Worm (Caenorhabditis elegans) whole organism, L2 larva: Measurements from ENCODE around the gene Y53F4B.23.

Source experiments
- ceh-82 ChIP-seq: fragments of 150-350 bp; optimal IDR thresholded peaks from 2 replicates; lab custom pipeline; 2014; ENCODE audit warnings: missing biosample characterization, missing genetic modification characterization
- elt-1 ChIP-seq: fragments of 150-350 bp; optimal IDR thresholded peaks from 2 replicates; lab custom pipeline; 2014; ENCODE audit warnings: missing biosample characterization, missing genetic modification characterization
- elt-3 ChIP-seq: sonication (generic microtip); optimal IDR thresholded peaks from 2 replicates; lab custom pipeline; 2017; ENCODE audit warnings: missing biosample characterization, missing genetic modification characterization
- mbf-1 ChIP-seq: sonication (generic microtip); optimal IDR thresholded peaks from 2 replicates; lab custom pipeline; 2017; ENCODE audit warnings: missing biosample characterization, missing genetic modification characterization

ce11 chrII:15173174-15173573 is 48.9 kb downstream of the Y53F4B.23 start:
- TF ChIP-seq elt-1 (tag; lab: Kevin White, UChicago) (no peak), mbf-1 (tag; lab: Kevin White, UChicago) (no peak), ceh-82 (no peak), elt-3 (no peak)
